Fruit fly (Drosophila melanogaster) whole organism, adult: Measurements from ENCODE around the gene CG32086.

Experiments
- Mnt ChIP-seq: fragments of 200-800 bp; sonication (Bioruptor generic); optimal IDR thresholded peaks from 2 replicates; lab custom pipeline; 2016; ENCODE audit warnings: missing biosample characterization, mild to moderate bottlenecking, missing genetic modification characterization
- bab1 ChIP-seq: fragments of 200-800 bp; sonication (Bioruptor generic); optimal IDR thresholded peaks from 3 replicates; lab custom pipeline; 2019; ENCODE audit warnings: missing biosample characterization, mild to moderate bottlenecking, missing genetic modification characterization, moderate library complexity
- kay ChIP-seq: fragments of 200-800 bp; sonication (Bioruptor generic); peaks from one replicate; lab custom pipeline; 2016; ENCODE audit warnings: missing biosample characterization, missing genetic modification characterization, borderline replicate concordance
- pad ChIP-seq: fragments of 200-800 bp; sonication (Bioruptor generic); optimal IDR thresholded peaks from 3 replicates; lab custom pipeline; 2017; ENCODE audit warnings: missing biosample characterization, missing genetic modification characterization, mild to moderate bottlenecking, moderate library complexity, missing genetic modification reagents

DNA sequence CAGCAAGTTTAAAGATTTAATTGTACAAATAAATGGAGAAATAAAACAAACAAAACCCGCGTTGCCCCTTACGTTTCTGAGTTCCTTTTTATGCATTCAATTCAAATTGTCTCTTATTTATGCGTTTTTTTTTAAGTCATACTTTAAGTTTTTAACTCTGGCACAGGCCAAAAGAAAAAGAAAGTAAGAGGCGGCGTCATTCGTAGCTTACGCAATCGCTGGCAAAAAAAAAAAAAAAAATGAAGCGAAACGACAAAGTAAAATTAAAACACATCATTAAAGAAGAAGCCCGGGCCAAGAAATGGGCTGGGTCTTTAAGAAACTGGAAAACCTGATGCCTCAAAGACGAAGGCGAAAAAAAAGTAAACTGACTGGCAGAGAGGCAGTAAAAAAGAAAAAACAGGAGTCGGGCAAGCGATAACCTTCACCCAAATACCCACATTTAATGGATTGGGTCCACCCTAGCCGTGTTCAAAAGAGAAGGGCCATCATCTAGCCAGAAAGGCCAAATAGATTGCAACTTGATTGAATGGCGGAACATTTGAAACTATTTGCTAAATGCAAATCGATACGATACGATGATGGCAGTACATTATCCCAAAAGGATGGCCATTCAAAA is 40.1 kb downstream of the CG32086 start:
- TF ChIP-seq kay (GFP tag; lab: Kevin White, UChicago) (peak; percentile 72), bab1 (GFP tag; lab: Kevin White, UChicago) (no peak), Mnt (GFP tag; lab: Kevin White, UChicago) (no peak), pad (GFP tag; lab: Kevin White, UChicago) (no peak)
